ENCODE assay signal across 4 fruit fly cellular contexts in genomic region chr2L:2494515-2495098, dm6.
TF ChIP-seq lines count a peak whose summit lies in the region.

No protein-coding gene starts in this region.

- TF ChIP-seq CTCF in whole organism, embryonic (GFP tag; optimal IDR thresholded peaks at IDR 0.05; lab: Kevin White, UChicago), result no peak

TF ChIP-seq in whole organism, embryonic, 481 proteins besides CTCF, POLR2A, EP300 and RAD21 (continues in another document):
- TF ChIP-seq dmrt11E (tag; optimal IDR thresholded peaks at IDR 0.05; lab: Kevin White, UChicago), result no peak
- TF ChIP-seq crp (GFP tag; optimal IDR thresholded peaks at IDR 0.05; lab: Kevin White, UChicago), result no peak
- TF ChIP-seq CG7987 (GFP tag; optimal IDR thresholded peaks at IDR 0.05; lab: Kevin White, UChicago), result peak; percentile 16
- no peak for TF ChIP-seq Hr78 (GFP tag; optimal IDR thresholded peaks at IDR 0.05; lab: Kevin White, UChicago)
- no peak for TF ChIP-seq dysf (GFP tag; IDR thresholded peaks at IDR 0.05; lab: Robert Waterston, UW)
- peak; percentile 21 for TF ChIP-seq pfk (GFP tag; optimal IDR thresholded peaks at IDR 0.05; lab: Kevin White, UChicago)
- no peak for TF ChIP-seq jigr1 (GFP tag; IDR thresholded peaks at IDR 0.05; lab: Robert Waterston, UW)
- TF ChIP-seq CG17361 (GFP tag; IDR thresholded peaks at IDR 0.05; lab: Robert Waterston, UW), result no peak
- TF ChIP-seq Deaf1 (tag; optimal IDR thresholded peaks at IDR 0.05; lab: Kevin White, UChicago), result no peak
- TF ChIP-seq Optix (GFP tag; IDR thresholded peaks at IDR 0.05; lab: Robert Waterston, UW), result no peak
- peak; percentile 17 for TF ChIP-seq CG8290 (GFP tag; optimal IDR thresholded peaks at IDR 0.05; lab: Kevin White, UChicago)
- peak in 1 of 2 experiments; percentile 3 for TF ChIP-seq CG8290 (tag; optimal IDR thresholded peaks at IDR 0.05; lab: Kevin White, UChicago)
- no peak for TF ChIP-seq ash1 (GFP tag; optimal IDR thresholded peaks at IDR 0.05; lab: Kevin White, UChicago)
- TF ChIP-seq vvl (GFP tag; IDR thresholded peaks at IDR 0.05; lab: Robert Waterston, UW), result no peak
- no peak for TF ChIP-seq CG8924 (tag; optimal IDR thresholded peaks at IDR 0.05; lab: Kevin White, UChicago)
- no peak for TF ChIP-seq Drgx (GFP tag; IDR thresholded peaks at IDR 0.05; lab: Robert Waterston, UW)
- 0 out of 2 replicates have a peak, but pooled peaks have one; percentile 30 for TF ChIP-seq sim (GFP tag; IDR thresholded peaks at IDR 0.05; lab: Robert Waterston, UW)
- TF ChIP-seq zfh2 (GFP tag; optimal IDR thresholded peaks at IDR 0.05; lab: Kevin White, UChicago), result no peak
- TF ChIP-seq Awh (GFP tag; IDR thresholded peaks at IDR 0.05; lab: Robert Waterston, UW), result no peak
- TF ChIP-seq Hey (tag; optimal IDR thresholded peaks at IDR 0.05; lab: Kevin White, UChicago), result no peak
- peak; percentile 14 for TF ChIP-seq Jarid2 (GFP tag; optimal IDR thresholded peaks at IDR 0.05; lab: Kevin White, UChicago)
- no peak for TF ChIP-seq CG10462 (GFP tag; optimal IDR thresholded peaks at IDR 0.05; lab: Kevin White, UChicago)
- no peak for TF ChIP-seq CHES-1-like (GFP tag; optimal IDR thresholded peaks at IDR 0.05; lab: Kevin White, UChicago)
- TF ChIP-seq gcm (GFP tag; optimal IDR thresholded peaks at IDR 0.05; lab: Kevin White, UChicago), result no peak

TF ChIP-seq in whole organism, prepupa, 60 proteins besides CTCF, POLR2A, EP300 and RAD21:
- TF ChIP-seq CG11762 (GFP tag; optimal IDR thresholded peaks at IDR 0.05; lab: Kevin White, UChicago; ENCODE audit: insufficient read depth), result no peak
- peak; percentile 4 for TF ChIP-seq topi (GFP tag; optimal IDR thresholded peaks at IDR 0.05; lab: Kevin White, UChicago)
- no peak for TF ChIP-seq CG34406 (GFP tag; optimal IDR thresholded peaks at IDR 0.05; lab: Kevin White, UChicago)
- TF ChIP-seq fkh (GFP tag; optimal IDR thresholded peaks at IDR 0.05; lab: Kevin White, UChicago), result peak; percentile 75
- peak; percentile 67 for TF ChIP-seq svp (GFP tag; lab: Kevin White, UChicago)
- TF ChIP-seq Eip78C (GFP tag; lab: Kevin White, UChicago), result peak; percentile 64
- TF ChIP-seq CG3919 (GFP tag; optimal IDR thresholded peaks at IDR 0.05; lab: Kevin White, UChicago), result no peak
- TF ChIP-seq Hr38 (GFP tag; optimal IDR thresholded peaks at IDR 0.05; lab: Kevin White, UChicago), result no peak
- peak; percentile 47; the same call in 1 of the 3 replicates for TF ChIP-seq CG6163 (GFP tag; IDR thresholded peaks at IDR 0.05; lab: Robert Waterston, UW)
- no peak for TF ChIP-seq Eip75B (GFP tag; optimal IDR thresholded peaks at IDR 0.05; lab: Kevin White, UChicago)
- no peak for TF ChIP-seq dac (GFP tag; optimal IDR thresholded peaks at IDR 0.05; lab: Kevin White, UChicago)
- no peak for TF ChIP-seq CG6792 (GFP tag; optimal IDR thresholded peaks at IDR 0.05; lab: Kevin White, UChicago)
- TF ChIP-seq Met (GFP tag; optimal IDR thresholded peaks at IDR 0.05; lab: Kevin White, UChicago), result peak; percentile 3
- peak; percentile 18 for TF ChIP-seq pdm3 (GFP tag; optimal IDR thresholded peaks at IDR 0.05; lab: Kevin White, UChicago)
- no peak for TF ChIP-seq CG15336 (GFP tag; IDR thresholded peaks at IDR 0.05; lab: Robert Waterston, UW)
- no peak for TF ChIP-seq dsx (GFP tag; optimal IDR thresholded peaks at IDR 0.05; lab: Kevin White, UChicago; ENCODE audit: poor library complexity, severe bottlenecking)
- TF ChIP-seq Gug (GFP tag; IDR thresholded peaks at IDR 0.05; lab: Robert Waterston, UW), result no peak
- TF ChIP-seq achi (GFP tag; optimal IDR thresholded peaks at IDR 0.05; lab: Kevin White, UChicago), result peak; percentile 7
- TF ChIP-seq CG32006 (GFP tag; optimal IDR thresholded peaks at IDR 0.05; lab: Kevin White, UChicago), result no peak
- TF ChIP-seq Hr39 (GFP tag; optimal IDR thresholded peaks at IDR 0.05; lab: Kevin White, UChicago), result peak; percentile 25
TF ChIP-seq in whole organism, prepupa: peak in this region for 9.

TF ChIP-seq in whole organism, pupa, 21 proteins besides CTCF, POLR2A, EP300 and RAD21:
- TF ChIP-seq Pif1A (GFP tag; optimal IDR thresholded peaks at IDR 0.05; lab: Kevin White, UChicago), result peak; percentile 17
- no peak for TF ChIP-seq D1 (tag; optimal IDR thresholded peaks at IDR 0.05; lab: Kevin White, UChicago)
- TF ChIP-seq EcR (GFP tag; optimal IDR thresholded peaks at IDR 0.05; lab: Kevin White, UChicago), result no peak
TF ChIP-seq in whole organism, pupa: peak in this region for 1.

TF ChIP-seq in whole organism, wandering third instar larva, 38 proteins besides CTCF, POLR2A, EP300 and RAD21:
- no peak for TF ChIP-seq sage (GFP tag; optimal IDR thresholded peaks at IDR 0.05; lab: Kevin White, UChicago)
- TF ChIP-seq dsf (GFP tag; optimal IDR thresholded peaks at IDR 0.05; lab: Kevin White, UChicago; ENCODE audit: borderline replicate concordance), result no peak
- no peak for TF ChIP-seq ey (GFP tag; optimal IDR thresholded peaks at IDR 0.05; lab: Kevin White, UChicago)
- TF ChIP-seq psq (GFP tag; optimal IDR thresholded peaks at IDR 0.05; lab: Kevin White, UChicago), result peak; percentile 26
- peak in 1 of 2 experiments; percentile 9 for TF ChIP-seq foxo (GFP tag; optimal IDR thresholded peaks at IDR 0.05; lab: Kevin White, UChicago)
- TF ChIP-seq dmrt93B (GFP tag; optimal IDR thresholded peaks at IDR 0.05; lab: Kevin White, UChicago), result no peak
- TF ChIP-seq OdsH (GFP tag; optimal IDR thresholded peaks at IDR 0.05; lab: Kevin White, UChicago), result peak; percentile 9
- no peak for TF ChIP-seq h (GFP tag; optimal IDR thresholded peaks at IDR 0.05; lab: Kevin White, UChicago)
- TF ChIP-seq lola (GFP tag; optimal IDR thresholded peaks at IDR 0.05; lab: Kevin White, UChicago), result no peak
- no peak for TF ChIP-seq Mio (GFP tag; optimal IDR thresholded peaks at IDR 0.05; lab: Kevin White, UChicago)
- no peak for TF ChIP-seq brk (GFP tag; optimal IDR thresholded peaks at IDR 0.05; lab: Kevin White, UChicago)
- no peak for TF ChIP-seq woc (GFP tag; optimal IDR thresholded peaks at IDR 0.05; lab: Kevin White, UChicago)

Comparison
In these comparisons a context has a peak if more than half of its experiments do, and no peak if none do; other contexts are left out.
1. Of the 7 proteins assayed by ChIP-seq in both whole organism, embryonic and whole organism, prepupa: peak only in whole organism, embryonic: Sox102F; only in whole organism, prepupa: Hr39; in both: none; in neither: 5.